Fruit fly (Drosophila melanogaster) whole organism, prepupa: ENCODE data around the gene CG12155.

Experiments used
- Blimp-1 ChIP-seq: fragments of 200-800 bp; sonication (Bioruptor generic); optimal IDR thresholded peaks from 3 replicates; lab custom pipeline; 2017; ENCODE audit warnings: missing biosample characterization, missing genetic modification characterization, mild to moderate bottlenecking, moderate library complexity, missing genetic modification reagents
- CG10631 ChIP-seq: fragments of 200-800 bp; sonication (Bioruptor generic); optimal IDR thresholded peaks from 2 replicates; lab custom pipeline; 2016; ENCODE audit warnings: missing biosample characterization, missing genetic modification characterization
- CG11294 ChIP-seq: fragments of 200-800 bp; sonication (Bioruptor generic); IDR thresholded peaks from 2 replicates; pipeline ENCODE4 v1.3.6; 2022; ENCODE audit warnings: missing biosample characterization, missing genetic modification characterization
- CG11762 ChIP-seq: fragments of 200-800 bp; sonication (Bioruptor generic); optimal IDR thresholded peaks from 3 replicates; lab custom pipeline; 2016; ENCODE audit warnings: missing biosample characterization, missing genetic modification characterization; ENCODE audit not compliant: insufficient read depth
- CG11902 ChIP-seq: fragments of 200-800 bp; sonication (Bioruptor generic); optimal IDR thresholded peaks from 3 replicates; lab custom pipeline; 2016; ENCODE audit warnings: missing biosample characterization, missing genetic modification characterization
- CG15336 ChIP-seq: fragments of 200-800 bp; sonication (Bioruptor generic); IDR thresholded peaks from 2 replicates; pipeline ENCODE4 v1.3.6; 2022; ENCODE audit warnings: missing biosample characterization, missing genetic modification characterization
- CG1621 ChIP-seq: fragments of 200-800 bp; sonication (Bioruptor generic); optimal IDR thresholded peaks from 3 replicates; lab custom pipeline; 2018; ENCODE audit warnings: missing biosample characterization, mild to moderate bottlenecking, missing genetic modification characterization
- CG16779 ChIP-seq: fragments of 200-800 bp; sonication (Bioruptor generic); optimal IDR thresholded peaks from 3 replicates; lab custom pipeline; 2017; ENCODE audit warnings: missing biosample characterization, mild to moderate bottlenecking, missing genetic modification characterization
- CG3032 ChIP-seq: fragments of 200-800 bp; optimal IDR thresholded peaks from 2 replicates; lab custom pipeline; 2019; ENCODE audit warnings: missing biosample characterization, mild to moderate bottlenecking, missing genetic modification characterization, moderate library complexity
- CG31627 ChIP-seq: fragments of 200-800 bp; sonication (Bioruptor generic); optimal IDR thresholded peaks from 3 replicates; lab custom pipeline; 2016; ENCODE audit warnings: missing biosample characterization, missing genetic modification characterization
- CG32006 ChIP-seq: fragments of 200-800 bp; sonication (Bioruptor generic); optimal IDR thresholded peaks from 3 replicates; lab custom pipeline; 2017; ENCODE audit warnings: missing biosample characterization, mild to moderate bottlenecking, missing genetic modification characterization
- CG34406 ChIP-seq: fragments of 200-800 bp; sonication (Bioruptor generic); optimal IDR thresholded peaks from 3 replicates; lab custom pipeline; 2016; ENCODE audit warnings: missing biosample characterization, missing genetic modification characterization
- CG4318 ChIP-seq: fragments of 200-800 bp; sonication (Bioruptor generic); optimal IDR thresholded peaks from 3 replicates; lab custom pipeline; 2017; ENCODE audit warnings: missing biosample characterization, mild to moderate bottlenecking, missing genetic modification characterization
- CG6163 ChIP-seq: fragments of 200-800 bp; sonication (Bioruptor generic); IDR thresholded peaks from 3 replicates; pipeline ENCODE4 v1.3.6; 2022; ENCODE audit warnings: missing biosample characterization, missing genetic modification characterization
- CG6276 ChIP-seq: fragments of 200-800 bp; sonication (Bioruptor generic); optimal IDR thresholded peaks from 2 replicates; lab custom pipeline; 2017; ENCODE audit warnings: missing biosample characterization, mild to moderate bottlenecking, missing genetic modification characterization
- CG6792 ChIP-seq: fragments of 200-800 bp; sonication (Bioruptor generic); optimal IDR thresholded peaks from 3 replicates; lab custom pipeline; 2016; ENCODE audit warnings: missing biosample characterization, missing genetic modification characterization
- CG6808 ChIP-seq: fragments of 200-800 bp; sonication (Bioruptor generic); optimal IDR thresholded peaks from 3 replicates; lab custom pipeline; 2017; ENCODE audit warnings: missing biosample characterization, missing genetic modification characterization, mild to moderate bottlenecking, moderate library complexity, missing genetic modification reagents
- CG7368 ChIP-seq: fragments of 200-800 bp; sonication (Bioruptor generic); optimal IDR thresholded peaks from 3 replicates; lab custom pipeline; 2016; ENCODE audit warnings: missing biosample characterization, missing genetic modification characterization
- CG8119 ChIP-seq: fragments of 200-800 bp; sonication (Bioruptor generic); IDR thresholded peaks from 3 replicates; pipeline ENCODE4 v1.3.6; 2022; ENCODE audit warnings: missing biosample characterization, missing genetic modification characterization
- CG8319 ChIP-seq: fragments of 200-800 bp; sonication (Bioruptor generic); optimal IDR thresholded peaks from 3 replicates; lab custom pipeline; 2016; ENCODE audit warnings: missing biosample characterization, missing genetic modification characterization
- CG8632 ChIP-seq: fragments of 200-800 bp; sonication (Bioruptor generic); optimal IDR thresholded peaks from 3 replicates; lab custom pipeline; 2016; ENCODE audit warnings: missing biosample characterization, missing genetic modification characterization
- Eip75B ChIP-seq: fragments of 200-800 bp; sonication (Bioruptor generic); optimal IDR thresholded peaks from 3 replicates; lab custom pipeline; 2016; ENCODE audit warnings: missing biosample characterization, missing genetic modification characterization
- Eip78C ChIP-seq: fragments of 200-800 bp; sonication (Bioruptor generic); peaks from one replicate; lab custom pipeline; 2016; ENCODE audit warnings: missing biosample characterization, missing genetic modification characterization
- Eip93F ChIP-seq: fragments of 200-800 bp; sonication (Bioruptor generic); optimal IDR thresholded peaks from 2 replicates; lab custom pipeline; 2016; ENCODE audit warnings: missing biosample characterization, mild to moderate bottlenecking, missing genetic modification characterization
- Ets21C ChIP-seq: fragments of 200-800 bp; sonication (Bioruptor generic); optimal IDR thresholded peaks from 3 replicates; lab custom pipeline; 2016; ENCODE audit warnings: missing biosample characterization, missing genetic modification characterization
- Ets96B ChIP-seq: fragments of 200-800 bp; optimal IDR thresholded peaks from 2 replicates; lab custom pipeline; 2019; ENCODE audit warnings: missing biosample characterization, mild to moderate bottlenecking, missing genetic modification characterization, moderate library complexity
- Gug ChIP-seq: fragments of 200-800 bp; sonication (Bioruptor generic); IDR thresholded peaks from 2 replicates; pipeline ENCODE4 v1.3.6; 2022; ENCODE audit warnings: missing biosample characterization, missing genetic modification characterization
- Hr38 ChIP-seq: sonication (Bioruptor generic); optimal IDR thresholded peaks from 2 replicates; lab custom pipeline; 2016; ENCODE audit warnings: missing biosample characterization, missing genetic modification characterization
- Hr39 ChIP-seq: fragments of 200-800 bp; sonication (Bioruptor generic); optimal IDR thresholded peaks from 2 replicates; lab custom pipeline; 2016; ENCODE audit warnings: missing biosample characterization, missing genetic modification characterization
- Lpt ChIP-seq: fragments of 200-800 bp; sonication (Bioruptor generic); optimal IDR thresholded peaks from 3 replicates; lab custom pipeline; 2016; ENCODE audit warnings: missing biosample characterization, missing genetic modification characterization
- Met ChIP-seq: fragments of 200-800 bp; sonication (Bioruptor generic); optimal IDR thresholded peaks from 3 replicates; lab custom pipeline; 2016; ENCODE audit warnings: missing biosample characterization, missing genetic modification characterization
- OdsH ChIP-seq: fragments of 200-800 bp; sonication (Bioruptor generic); optimal IDR thresholded peaks from 3 replicates; lab custom pipeline; 2016; ENCODE audit warnings: missing biosample characterization, missing genetic modification characterization
- Smox ChIP-seq: fragments of 200-800 bp; sonication (Bioruptor generic); optimal IDR thresholded peaks from 3 replicates; lab custom pipeline; 2016; ENCODE audit warnings: missing biosample characterization, missing genetic modification characterization
- Sox102F ChIP-seq: fragments of 200-800 bp; sonication (Bioruptor generic); optimal IDR thresholded peaks from 2 replicates; lab custom pipeline; 2016; ENCODE audit warnings: missing biosample characterization, mild to moderate bottlenecking, missing genetic modification characterization
- Sox14 ChIP-seq: fragments of 200-800 bp; sonication (Bioruptor generic); optimal IDR thresholded peaks from 3 replicates; lab custom pipeline; 2016; ENCODE audit warnings: missing biosample characterization, missing genetic modification characterization
- Sox15 ChIP-seq: fragments of 200-800 bp; sonication (Bioruptor generic); optimal IDR thresholded peaks from 3 replicates; lab custom pipeline; 2016; ENCODE audit warnings: missing biosample characterization, missing genetic modification characterization
- dac ChIP-seq: fragments of 200-800 bp; sonication (Bioruptor generic); optimal IDR thresholded peaks from 2 replicates; lab custom pipeline; 2017; ENCODE audit warnings: missing biosample characterization, mild to moderate bottlenecking, missing genetic modification characterization
- dsx ChIP-seq: fragments of 200-800 bp; optimal IDR thresholded peaks from 3 replicates; lab custom pipeline; 2019; ENCODE audit warnings: missing biosample characterization, mild to moderate bottlenecking, missing genetic modification characterization, moderate library complexity; ENCODE audit not compliant: poor library complexity, severe bottlenecking
- eg ChIP-seq: fragments of 200-800 bp; sonication (Bioruptor generic); IDR thresholded peaks from 3 replicates; pipeline ENCODE4 v1.3.6; 2022; ENCODE audit warnings: missing biosample characterization, missing genetic modification characterization
- esn ChIP-seq: fragments of 200-800 bp; sonication (Bioruptor generic); optimal IDR thresholded peaks from 2 replicates; lab custom pipeline; 2016; ENCODE audit warnings: missing biosample characterization, mild to moderate bottlenecking, missing genetic modification characterization, moderate library complexity
- fd59A ChIP-seq: fragments of 200-800 bp; sonication (Bioruptor generic); optimal IDR thresholded peaks from 2 replicates; lab custom pipeline; 2017; ENCODE audit warnings: missing biosample characterization, mild to moderate bottlenecking, missing genetic modification characterization, missing genetic modification reagents
- fd85E ChIP-seq: fragments of 200-800 bp; sonication (Bioruptor generic); optimal IDR thresholded peaks from 3 replicates; lab custom pipeline; 2016; ENCODE audit warnings: missing biosample characterization, missing genetic modification characterization
- lz ChIP-seq: fragments of 200-800 bp; sonication (Bioruptor generic); optimal IDR thresholded peaks from 3 replicates; lab custom pipeline; 2016; ENCODE audit warnings: missing biosample characterization, missing genetic modification characterization
- net ChIP-seq: fragments of 200-800 bp; sonication (Bioruptor generic); optimal IDR thresholded peaks from 3 replicates; lab custom pipeline; 2016; ENCODE audit warnings: missing biosample characterization, missing genetic modification characterization
- pdm3 ChIP-seq: fragments of 200-800 bp; sonication (Bioruptor generic); optimal IDR thresholded peaks from 3 replicates; lab custom pipeline; 2016; ENCODE audit warnings: missing biosample characterization, missing genetic modification characterization
- salr ChIP-seq, 2 experiments: fragments of 200-800 bp; sonication (Bioruptor generic); optimal IDR thresholded peaks; 3 replicates each; lab custom pipeline; 2016 to 2018; ENCODE audit warnings: missing biosample characterization in 2 of 2, missing genetic modification characterization in 2 of 2, mild to moderate bottlenecking in 1 of 2
- ss ChIP-seq, 2 experiments: fragments of 200-800 bp; sonication (Bioruptor generic); optimal IDR thresholded peaks; 2 replicates in 1 of 2; 3 replicates in 1 of 2; lab custom pipeline; 2017 to 2018; ENCODE audit warnings: mild to moderate bottlenecking in 2 of 2, missing biosample characterization in 2 of 2, missing genetic modification characterization in 2 of 2, moderate library complexity in 1 of 2
- svp ChIP-seq: fragments of 200-800 bp; sonication (Bioruptor generic); peaks from one replicate; lab custom pipeline; 2016; ENCODE audit warnings: missing biosample characterization, missing genetic modification characterization
- topi ChIP-seq: fragments of 200-800 bp; sonication (Bioruptor generic); optimal IDR thresholded peaks from 3 replicates; lab custom pipeline; 2016; ENCODE audit warnings: missing biosample characterization, missing genetic modification characterization
- vri ChIP-seq: fragments of 200-800 bp; sonication (Bioruptor generic); optimal IDR thresholded peaks from 3 replicates; lab custom pipeline; 2016; ENCODE audit warnings: missing biosample characterization, mild to moderate bottlenecking, missing genetic modification characterization

The CG12155 gene

DNA sequence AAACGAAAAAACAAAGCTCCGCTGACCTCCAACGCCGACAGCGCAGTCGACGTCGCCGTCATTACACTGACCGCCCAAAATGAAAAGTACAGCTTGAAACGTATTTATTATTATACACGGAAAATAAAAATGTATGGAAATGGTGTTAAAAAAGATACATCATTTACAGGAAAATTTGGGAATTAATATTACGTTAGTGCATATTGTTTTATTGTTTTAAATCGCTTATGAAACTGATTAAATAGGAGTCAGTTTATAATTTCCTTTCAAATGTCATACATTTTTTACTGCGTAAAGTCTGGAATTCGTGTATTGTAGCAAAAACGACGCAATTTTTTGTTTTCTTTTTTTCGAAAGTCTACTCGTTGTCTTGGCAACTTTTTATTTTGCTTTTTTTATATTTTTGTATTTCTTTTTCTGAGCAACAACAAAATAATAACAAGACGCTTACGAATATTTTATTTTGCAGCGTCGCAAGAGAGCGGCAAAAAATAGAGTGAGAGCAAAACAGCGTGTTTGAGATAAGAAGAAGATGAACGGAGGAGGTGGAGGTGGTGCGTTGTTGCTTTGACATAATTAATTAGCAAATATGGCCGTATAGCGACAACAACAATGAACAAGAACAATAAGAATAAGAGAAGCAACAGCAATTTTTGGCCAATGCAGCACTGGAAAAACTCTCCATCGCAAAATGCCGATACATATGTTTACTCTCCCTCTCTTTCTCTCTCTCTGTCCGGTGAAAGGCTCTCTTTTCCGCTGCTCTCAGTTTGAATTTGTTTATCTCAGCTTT lies 36.4 kb upstream of the CG12155 start:
- TF ChIP-seq CG6276 (GFP tag; lab: Kevin White, UChicago) (peak; percentile 95), CG34406 (peak; percentile 85), Smox (GFP tag; lab: Kevin White, UChicago) (peak; percentile 88), CG11294 (peak; percentile 26; the same call in 1 of the 2 replicates), CG1621 (tag; lab: Kevin White, UChicago) (peak; percentile 78), fd85E (GFP tag; lab: Kevin White, UChicago) (no peak), CG8632 (GFP tag; lab: Kevin White, UChicago) (peak; percentile 84), CG6808 (GFP tag; lab: Kevin White, UChicago) (peak; percentile 95), ss (GFP tag; optimal IDR thresholded peaks at IDR 0.05; lab: Kevin White, UChicago) (peak; percentile 94), eg (GFP tag; lab: Robert Waterston, UW) (peak; percentile 86; the same call in 2 of the 3 replicates), net (peak; percentile 85), Lpt (GFP tag; lab: Kevin White, UChicago) (peak; percentile 83), esn (GFP tag; lab: Kevin White, UChicago) (peak; percentile 92), Gug (GFP tag; lab: Robert Waterston, UW) (peak; percentile 64), svp (GFP tag; lab: Kevin White, UChicago) (peak; percentile 96), Blimp-1 (GFP tag; lab: Kevin White, UChicago) (peak; percentile 70), OdsH (GFP tag; lab: Kevin White, UChicago) (peak; percentile 84), Hr39 (GFP tag; lab: Kevin White, UChicago) (peak; percentile 86), CG8119 (GFP tag; lab: Robert Waterston, UW) (peak; percentile 89), CG11762 (GFP tag; lab: Kevin White, UChicago) (peak; percentile 90), Eip78C (GFP tag; lab: Kevin White, UChicago) (peak; percentile 96), CG10631 (GFP tag; lab: Kevin White, UChicago) (peak; percentile 77), CG6163 (GFP tag; lab: Robert Waterston, UW) (peak; percentile 78; the same call in 2 of the 3 replicates), topi (GFP tag; lab: Kevin White, UChicago) (peak; percentile 89), CG7368 (GFP tag; lab: Kevin White, UChicago) (peak; percentile 65), Ets96B (tag; lab: Kevin White, UChicago) (peak; percentile 87), dsx (peak; percentile 90), CG16779 (tag; lab: Kevin White, UChicago) (peak; percentile 90), CG3032 (tag; lab: Kevin White, UChicago) (peak; percentile 85), dac (GFP tag; lab: Kevin White, UChicago) (peak; percentile 64), vri (GFP tag; lab: Kevin White, UChicago) (peak; percentile 89), CG32006 (peak; percentile 90), CG8319 (GFP tag; lab: Kevin White, UChicago) (peak; percentile 82), lz (GFP tag; lab: Kevin White, UChicago) (peak; percentile 86), salr (GFP tag; optimal IDR thresholded peaks at IDR 0.05; lab: Kevin White, UChicago) (peak; percentile 62 to 82), CG4318 (peak; percentile 76), Hr38 (GFP tag; lab: Kevin White, UChicago) (no peak), Sox102F (GFP tag; lab: Kevin White, UChicago) (peak; percentile 87), CG15336 (GFP tag; lab: Robert Waterston, UW) (peak; percentile 88), CG6792 (GFP tag; lab: Kevin White, UChicago) (peak; percentile 90), Eip75B (GFP tag; lab: Kevin White, UChicago) (peak; percentile 81), pdm3 (GFP tag; lab: Kevin White, UChicago) (peak; percentile 87), Met (GFP tag; lab: Kevin White, UChicago) (peak; percentile 93), CG11902 (GFP tag; lab: Kevin White, UChicago) (peak; percentile 71), fd59A (GFP tag; lab: Kevin White, UChicago) (peak; percentile 61), Sox15 (GFP tag; lab: Kevin White, UChicago) (peak; percentile 70), Sox14 (peak; percentile 77), Ets21C (peak; percentile 79), Eip93F (GFP tag; lab: Kevin White, UChicago) (peak; percentile 58), CG31627 (peak; percentile 82)
